Fruit fly (Drosophila melanogaster) Kc167 (cell line): Measurements from ENCODE around the gene CG2983.

Experiments
- Myc ChIP-seq: fragments of >200 bp; optimal IDR thresholded peaks from 2 replicates; lab custom pipeline; 2017; ENCODE audit warnings: missing external identifiers
- Sin3A ChIP-seq: fragments of >200 bp; optimal IDR thresholded peaks from 2 replicates; lab custom pipeline; 2018; ENCODE audit warnings: missing external identifiers
- h ChIP-seq: fragments of >200 bp; optimal IDR thresholded peaks from 3 replicates; lab custom pipeline; 2018; ENCODE audit warnings: missing external identifiers
- insv ChIP-seq: fragments of >200 bp; optimal IDR thresholded peaks from 3 replicates; lab custom pipeline; 2018; ENCODE audit warnings: missing external identifiers
- psq ChIP-seq: fragments of >200 bp; optimal IDR thresholded peaks from 2 replicates; lab custom pipeline; 2017; ENCODE audit warnings: missing external identifiers
- ttk ChIP-seq: sonication (Bioruptor generic); optimal IDR thresholded peaks from 2 replicates; lab custom pipeline; 2017; ENCODE audit warnings: missing external identifiers

Gene CG2983

DNA sequence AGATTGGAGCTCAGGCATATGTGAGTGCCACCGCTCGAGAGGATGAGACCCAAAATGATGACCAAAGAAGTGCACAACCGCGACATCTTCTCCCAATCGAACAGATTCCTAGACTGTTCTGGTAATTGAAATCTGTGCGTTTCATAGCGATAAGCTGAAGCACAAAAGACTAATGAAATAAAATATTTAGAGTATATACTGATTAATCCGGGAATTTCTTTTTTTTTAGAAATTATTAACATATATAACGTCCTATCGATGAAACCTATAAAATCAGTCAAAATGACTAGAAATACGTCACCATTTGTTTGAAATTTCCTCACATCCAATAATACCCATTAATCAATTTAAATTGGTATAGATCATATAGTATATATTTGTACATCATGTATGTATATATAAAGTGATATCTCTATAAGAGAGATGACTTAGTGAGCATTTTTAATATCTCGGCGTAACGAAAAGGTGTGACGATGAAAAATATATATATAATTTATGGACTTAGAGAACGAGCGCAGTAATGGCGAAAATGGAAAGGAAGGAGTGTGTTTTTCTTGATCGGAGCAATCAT lies at the start of gene CG2983, which contains the start of gene CG3117:
TSS of gene CG2983 (plus strand) at position 521 of the 571 bp plus-strand sequence.
TSS of gene CG3117 (minus strand) at position 101 of the 571 bp plus-strand sequence.
- no peak for TF ChIP-seq ttk
- TF ChIP-seq insv (lab: Kevin White, UChicago): no peak
- TF ChIP-seq psq (lab: Kevin White, UChicago): no peak
- no peak for TF ChIP-seq Myc (lab: Kevin White, UChicago)
- TF ChIP-seq h (lab: Kevin White, UChicago): no peak
- no peak for TF ChIP-seq Sin3A (lab: Kevin White, UChicago)

dm6 chr2L:2799909-2800478 lies 47.4 kb upstream of the CG2983 start, which contains the start of gene Syt1:
Gene Syt1 (minus strand): TSS chr2L:2799979.
- no peak for TF ChIP-seq h (lab: Kevin White, UChicago)
- no peak for TF ChIP-seq Sin3A (lab: Kevin White, UChicago)
- no peak for TF ChIP-seq psq (lab: Kevin White, UChicago)
- no peak for TF ChIP-seq insv (lab: Kevin White, UChicago)

- TF ChIP-seq psq (lab: Kevin White, UChicago): no peak
- TF ChIP-seq insv (lab: Kevin White, UChicago): no peak
- no peak for TF ChIP-seq h (lab: Kevin White, UChicago)
- no peak for TF ChIP-seq ttk
- TF ChIP-seq Sin3A (lab: Kevin White, UChicago): no peak
- TF ChIP-seq Myc (lab: Kevin White, UChicago): no peak
These were observed 46.3 kb upstream of the CG2983 start for dm6 chr2L:2800956-2801776.

DNA sequence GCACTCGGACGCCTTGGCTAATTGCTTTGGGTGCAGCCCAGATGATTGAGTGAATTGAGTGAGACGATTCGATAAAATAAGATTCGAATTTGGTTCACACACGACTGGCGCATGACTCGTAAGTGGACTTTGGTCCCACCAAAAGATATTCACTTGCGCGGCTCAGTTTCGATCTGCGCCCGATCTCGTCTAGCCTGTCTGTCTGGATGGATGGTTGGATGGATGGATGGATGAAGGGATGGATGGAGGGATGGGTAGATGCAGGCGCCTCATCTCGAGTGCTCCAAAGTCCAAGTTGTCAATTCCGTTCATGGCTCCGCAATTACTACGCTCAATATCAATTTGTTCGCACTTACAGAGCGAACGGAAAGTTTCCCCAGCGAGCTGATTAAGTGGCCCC lies 44.9 kb upstream of the CG2983 start:
- TF ChIP-seq psq (lab: Kevin White, UChicago) (no peak), Myc (lab: Kevin White, UChicago) (no peak), insv (lab: Kevin White, UChicago) (no peak), Sin3A (lab: Kevin White, UChicago) (no peak), h (lab: Kevin White, UChicago) (no peak), ttk (no peak)

DNA sequence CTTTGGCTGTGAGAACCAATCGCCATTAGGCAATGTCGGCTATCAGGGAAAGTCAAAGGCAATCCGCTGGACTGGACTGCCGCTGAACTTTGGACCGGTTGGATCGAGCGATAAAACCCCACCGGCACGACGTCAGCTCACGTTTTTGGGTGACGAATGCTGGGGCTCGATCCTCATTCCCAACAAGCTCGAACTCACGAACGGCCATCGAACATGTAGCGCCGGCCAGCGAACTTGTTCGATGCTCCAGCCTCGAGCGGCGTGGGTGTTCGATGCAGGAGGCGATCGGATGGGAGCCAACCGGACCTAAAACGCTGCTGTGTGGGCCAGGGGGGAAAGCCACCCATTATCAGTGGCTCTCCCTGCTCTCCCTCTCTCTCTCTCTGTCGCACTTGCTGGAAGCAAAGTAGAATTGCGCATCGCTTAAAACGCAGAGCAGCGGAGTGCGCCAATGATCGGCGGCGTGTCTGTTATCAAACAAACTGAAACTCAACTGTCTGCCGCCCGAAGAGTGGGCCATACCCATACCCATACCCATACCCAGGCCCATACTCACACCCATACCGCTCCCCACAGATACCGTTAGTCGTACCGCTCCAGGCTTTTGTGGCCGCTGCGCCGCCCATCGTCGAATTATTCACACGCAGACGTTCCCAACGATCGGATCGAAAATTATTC lies 42.7 kb upstream of the CG2983 start, which contains the start of gene daw:
TSS of gene daw (plus strand) at position 628 of the 678 bp plus-strand sequence.
- TF ChIP-seq insv (lab: Kevin White, UChicago) (no peak), psq (lab: Kevin White, UChicago) (no peak), h (lab: Kevin White, UChicago) (no peak), Sin3A (lab: Kevin White, UChicago) (no peak), Myc (lab: Kevin White, UChicago) (no peak), ttk (no peak)

DNA sequence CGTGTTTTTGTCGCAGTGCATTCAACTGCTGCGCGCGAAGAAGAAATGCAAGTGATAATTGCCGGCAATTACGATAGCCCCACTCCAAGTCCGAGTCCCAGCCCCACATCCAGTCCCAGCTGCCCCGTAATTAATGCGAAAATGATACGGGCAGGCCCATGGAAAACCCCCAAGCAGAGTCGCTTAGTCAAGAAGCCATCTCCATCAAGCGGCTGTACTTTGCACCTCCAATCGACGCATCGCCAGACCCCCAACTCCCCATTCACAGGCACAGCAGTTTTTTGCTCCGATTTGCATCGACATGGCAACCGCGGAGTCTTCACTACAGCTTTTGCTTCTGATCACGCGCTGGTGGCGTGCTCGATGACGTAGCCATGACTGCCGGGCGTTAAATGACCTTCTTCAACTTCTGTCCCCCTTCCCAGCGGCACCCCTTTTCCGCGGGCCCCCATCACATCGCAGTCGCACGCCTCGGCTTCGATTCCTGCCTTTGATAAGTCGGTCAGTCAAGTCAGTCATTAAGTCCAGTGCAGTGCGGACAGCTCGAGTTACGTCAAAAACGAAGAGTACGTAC lies 41.2 kb upstream of the CG2983 start:
- no peak for TF ChIP-seq psq (lab: Kevin White, UChicago)
- TF ChIP-seq Sin3A (lab: Kevin White, UChicago): no peak
- no peak for TF ChIP-seq Myc (lab: Kevin White, UChicago)
- TF ChIP-seq h (lab: Kevin White, UChicago): no peak
- no peak for TF ChIP-seq insv (lab: Kevin White, UChicago)
- TF ChIP-seq ttk: no peak

dm6 chr2L:2807597-2807996 lies 39.8 kb upstream of the CG2983 start:
- TF ChIP-seq Sin3A (lab: Kevin White, UChicago): no peak

dm6 chr2L:2808038-2808699 lies 39.3 kb upstream of the CG2983 start:
- no peak for TF ChIP-seq ttk
- TF ChIP-seq Myc (lab: Kevin White, UChicago): no peak
- no peak for TF ChIP-seq h (lab: Kevin White, UChicago)
- TF ChIP-seq insv (lab: Kevin White, UChicago): no peak
- no peak for TF ChIP-seq psq (lab: Kevin White, UChicago)
- no peak for TF ChIP-seq Sin3A (lab: Kevin White, UChicago)

- TF ChIP-seq ttk (no peak), Sin3A (lab: Kevin White, UChicago) (no peak), insv (lab: Kevin White, UChicago) (no peak), h (lab: Kevin White, UChicago) (no peak), Myc (lab: Kevin White, UChicago) (no peak), psq (lab: Kevin White, UChicago) (no peak)
These were observed 36.6 kb upstream of the CG2983 start for dm6 chr2L:2810831-2811230.

DNA sequence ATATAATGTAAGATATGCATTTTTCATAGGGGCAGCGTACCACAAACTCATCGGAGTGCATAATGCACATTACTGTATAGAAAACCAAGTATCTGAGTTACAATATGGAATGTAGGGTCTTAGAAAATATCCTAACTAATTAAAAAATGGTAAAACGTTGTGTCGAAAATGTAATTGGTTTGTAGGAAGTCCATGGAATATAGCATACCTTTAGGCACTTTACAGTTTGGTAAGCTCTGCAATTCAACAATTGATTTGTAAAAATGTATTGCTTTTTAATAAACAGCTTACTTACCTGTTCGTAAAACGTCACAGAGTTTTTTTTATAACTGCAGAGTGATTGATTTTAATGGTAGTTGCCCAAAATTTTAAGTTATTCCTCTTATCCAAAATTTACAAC lies 35.3 kb upstream of the CG2983 start, which contains the start of gene CG2964:
TSS of gene CG2964 (plus strand) at position 301 of the 400 bp plus-strand sequence.
- TF ChIP-seq insv (lab: Kevin White, UChicago) (no peak), Myc (lab: Kevin White, UChicago) (no peak), h (lab: Kevin White, UChicago) (no peak), psq (lab: Kevin White, UChicago) (no peak), Sin3A (lab: Kevin White, UChicago) (no peak), ttk (no peak)
